Fruit fly (Drosophila melanogaster) whole organism, embryonic: ENCODE results near the gene Dpm3.

ENCODE experiments used
- BtbVII ChIP-seq: fragments of 200-800 bp; sonication (Bioruptor generic); optimal IDR thresholded peaks from 3 replicates; lab custom pipeline; 2017; ENCODE audit warnings: missing biosample characterization, mild to moderate bottlenecking, missing genetic modification characterization
- CG10209 ChIP-seq: fragments of 200-800 bp; sonication (Bioruptor generic); optimal IDR thresholded peaks from 3 replicates; lab custom pipeline; 2017; ENCODE audit warnings: missing biosample characterization, mild to moderate bottlenecking, missing genetic modification characterization, missing genetic modification reagents
- CG10267 ChIP-seq: fragments of 200-800 bp; sonication (Bioruptor generic); optimal IDR thresholded peaks from 2 replicates; lab custom pipeline; 2018; ENCODE audit warnings: missing biosample characterization, mild to moderate bottlenecking, missing genetic modification characterization, moderate library complexity
- CG10565 ChIP-seq: fragments of 200-800 bp; sonication (Bioruptor generic); optimal IDR thresholded peaks from 3 replicates; lab custom pipeline; 2016; ENCODE audit warnings: missing biosample characterization, mild to moderate bottlenecking, missing genetic modification characterization
- CG11560 ChIP-seq: fragments of 200-800 bp; sonication (Bioruptor generic); IDR thresholded peaks from 3 replicates; pipeline ENCODE4 v1.3.6; 2022; ENCODE audit warnings: missing biosample characterization, missing genetic modification characterization
- CG13424 ChIP-seq: fragments of 200-800 bp; sonication (Bioruptor generic); optimal IDR thresholded peaks from 2 replicates; lab custom pipeline; 2019; ENCODE audit warnings: missing biosample characterization, mild to moderate bottlenecking, missing genetic modification characterization, moderate library complexity
- CG14860 ChIP-seq: fragments of 200-800 bp; sonication (Bioruptor generic); IDR thresholded peaks from 3 replicates; pipeline ENCODE4 v1.3.6; 2022; ENCODE audit warnings: missing biosample characterization, missing genetic modification characterization; ENCODE audit not compliant: partially characterized antibody
- CG15073 ChIP-seq: fragments of 200-800 bp; sonication (Bioruptor generic); optimal IDR thresholded peaks from 2 replicates; lab custom pipeline; 2016; ENCODE audit warnings: missing biosample characterization, missing genetic modification characterization
- CG15514 ChIP-seq: fragments of 200-800 bp; sonication (Bioruptor generic); optimal IDR thresholded peaks from 3 replicates; lab custom pipeline; 2017; ENCODE audit warnings: missing biosample characterization, missing genetic modification characterization, mild to moderate bottlenecking, moderate library complexity, missing genetic modification reagents
- CG16813 ChIP-seq: fragments of 200-800 bp; sonication (Bioruptor generic); IDR thresholded peaks from 3 replicates; pipeline ENCODE4 v1.3.6; 2022; ENCODE audit warnings: missing biosample characterization, missing genetic modification characterization; ENCODE audit not compliant: partially characterized antibody
- CG17328 ChIP-seq: fragments of 200-800 bp; sonication (Bioruptor generic); IDR thresholded peaks from 2 replicates; pipeline ENCODE4 v1.3.6; 2022; ENCODE audit warnings: missing biosample characterization, missing genetic modification characterization
- CG17612 ChIP-seq: fragments of 200-800 bp; sonication (Bioruptor generic); IDR thresholded peaks from 2 replicates; pipeline ENCODE4 v1.3.6; 2022; ENCODE audit warnings: missing biosample characterization, missing genetic modification characterization
- CG1832 ChIP-seq: fragments of 200-800 bp; sonication (Bioruptor generic); optimal IDR thresholded peaks from 2 replicates; lab custom pipeline; 2017; ENCODE audit warnings: missing biosample characterization, mild to moderate bottlenecking, missing genetic modification characterization, inconsistent platforms
- CG2116 ChIP-seq: fragments of 200-800 bp; sonication (Bioruptor generic); optimal IDR thresholded peaks from 3 replicates; lab custom pipeline; 2018; ENCODE audit warnings: missing biosample characterization, mild to moderate bottlenecking, missing genetic modification characterization
- CG2129 ChIP-seq: fragments of 200-800 bp; sonication (Bioruptor generic); IDR thresholded peaks from 2 replicates; pipeline ENCODE4 v1.3.6; 2022; ENCODE audit warnings: missing biosample characterization, missing genetic modification characterization; ENCODE audit not compliant: partially characterized antibody
- CG2202 ChIP-seq: fragments of 200-800 bp; sonication (Bioruptor generic); optimal IDR thresholded peaks from 2 replicates; lab custom pipeline; 2018; ENCODE audit warnings: missing biosample characterization, mild to moderate bottlenecking, missing genetic modification characterization
- CG2712 ChIP-seq: fragments of 200-800 bp; optimal IDR thresholded peaks from 3 replicates; lab custom pipeline; 2019; ENCODE audit warnings: missing biosample characterization, mild to moderate bottlenecking, missing genetic modification characterization, moderate library complexity
- CG31441 ChIP-seq: fragments of 200-800 bp; sonication (Bioruptor generic); IDR thresholded peaks from 2 replicates; pipeline ENCODE4 v1.3.6; 2022; ENCODE audit warnings: missing biosample characterization, missing genetic modification characterization
- CG32532 ChIP-seq: fragments of 200-800 bp; sonication (Bioruptor generic); IDR thresholded peaks from 2 replicates; pipeline ENCODE4 v1.3.6; 2022; ENCODE audit warnings: missing biosample characterization, missing genetic modification characterization
- CG34224 ChIP-seq: fragments of 200-800 bp; sonication (Bioruptor generic); IDR thresholded peaks from 3 replicates; pipeline ENCODE4 v1.3.6; 2022; ENCODE audit warnings: missing biosample characterization, missing genetic modification characterization; ENCODE audit not compliant: partially characterized antibody
- CG4282 ChIP-seq: fragments of 200-800 bp; sonication (Bioruptor generic); optimal IDR thresholded peaks from 2 replicates; lab custom pipeline; 2016; ENCODE audit warnings: missing biosample characterization, missing genetic modification characterization
- CG4404 ChIP-seq: fragments of 200-800 bp; sonication (Bioruptor generic); IDR thresholded peaks from 2 replicates; pipeline ENCODE4 v1.3.6; 2022; ENCODE audit warnings: missing biosample characterization, missing genetic modification characterization
- CG4820 ChIP-seq: fragments of 200-800 bp; sonication (Bioruptor generic); optimal IDR thresholded peaks from 3 replicates; lab custom pipeline; 2016; ENCODE audit warnings: missing biosample characterization, missing genetic modification characterization
- CG7963 ChIP-seq: fragments of 200-800 bp; sonication (Bioruptor generic); IDR thresholded peaks from 3 replicates; pipeline ENCODE4 v1.3.6; 2022; ENCODE audit warnings: missing biosample characterization, missing genetic modification characterization; ENCODE audit not compliant: partially characterized antibody
- CG8765 ChIP-seq: fragments of 200-800 bp; sonication (Bioruptor generic); IDR thresholded peaks from 2 replicates; pipeline ENCODE4 v1.3.6; 2022; ENCODE audit warnings: missing biosample characterization, missing genetic modification characterization
- CG9437 ChIP-seq: fragments of 200-800 bp; sonication (Bioruptor generic); optimal IDR thresholded peaks from 2 replicates; lab custom pipeline; 2018; ENCODE audit warnings: missing biosample characterization, mild to moderate bottlenecking, missing genetic modification characterization
- CG9817 ChIP-seq: fragments of 200-800 bp; sonication (Bioruptor generic); optimal IDR thresholded peaks from 2 replicates; lab custom pipeline; 2018; ENCODE audit warnings: missing biosample characterization, mild to moderate bottlenecking, missing genetic modification characterization, moderate library complexity
- Dfd ChIP-seq, 2 experiments: fragments of >200 bp; optimal IDR thresholded peaks; 2 replicates each; lab custom pipeline; 2017; ENCODE audit warnings: missing biosample characterization in 2 of 2, missing genetic modification characterization in 2 of 2
- Fer1 ChIP-seq: fragments of 200-800 bp; sonication (Bioruptor generic); optimal IDR thresholded peaks from 2 replicates; lab custom pipeline; 2017; ENCODE audit warnings: missing biosample characterization, mild to moderate bottlenecking, missing genetic modification characterization
- Mes4 ChIP-seq: fragments of 200-800 bp; sonication (Bioruptor generic); optimal IDR thresholded peaks from 2 replicates; lab custom pipeline; 2016; ENCODE audit warnings: missing biosample characterization, missing genetic modification characterization
- Side ChIP-seq: fragments of 200-800 bp; sonication (Bioruptor generic); optimal IDR thresholded peaks from 2 replicates; lab custom pipeline; 2016; ENCODE audit warnings: missing biosample characterization, missing genetic modification characterization
- TFAM ChIP-seq: fragments of 200-800 bp; sonication (Bioruptor generic); optimal IDR thresholded peaks from 2 replicates; lab custom pipeline; 2017; ENCODE audit warnings: missing biosample characterization, missing genetic modification characterization, inconsistent platforms
- Trl ChIP-seq, 3 experiments: fragments of >200 bp in 2 of 3; fragments of 200-800 bp in 1 of 3; sonication (Bioruptor generic) in 1 of 3; optimal IDR thresholded peaks; 2 replicates in 1 of 3; 3 replicates in 2 of 3; lab custom pipeline; 2016 to 2017; ENCODE audit warnings: missing biosample characterization in 1 of 3, missing genetic modification characterization in 1 of 3
- ato ChIP-seq: fragments of 200-800 bp; sonication (Bioruptor generic); IDR thresholded peaks from 2 replicates; pipeline ENCODE4 v1.3.6; 2022; ENCODE audit warnings: missing biosample characterization, missing genetic modification characterization; ENCODE audit not compliant: partially characterized antibody
- chinmo ChIP-seq: fragments of 200-800 bp; sonication (Bioruptor generic); IDR thresholded peaks from 4 replicates; pipeline ENCODE4 v1.3.6; 2022; ENCODE audit warnings: missing biosample characterization, missing genetic modification characterization; ENCODE audit not compliant: partially characterized antibody
- corto ChIP-seq: fragments of 200-800 bp; sonication (Bioruptor generic); optimal IDR thresholded peaks from 2 replicates; lab custom pipeline; 2016; ENCODE audit warnings: missing biosample characterization, mild to moderate bottlenecking, missing genetic modification characterization, moderate library complexity
- dmrt99B ChIP-seq: fragments of 200-800 bp; sonication (Bioruptor generic); optimal IDR thresholded peaks from 2 replicates; lab custom pipeline; 2018; ENCODE audit warnings: missing biosample characterization, mild to moderate bottlenecking, missing genetic modification characterization, moderate library complexity
- en ChIP-seq: fragments of 200-800 bp; sonication (Bioruptor generic); optimal IDR thresholded peaks from 2 replicates; lab custom pipeline; 2016; ENCODE audit warnings: missing biosample characterization, missing genetic modification characterization
- gcm2 ChIP-seq: fragments of 200-800 bp; sonication (Bioruptor generic); optimal IDR thresholded peaks from 2 replicates; lab custom pipeline; 2016; ENCODE audit warnings: missing biosample characterization, missing genetic modification characterization
- h ChIP-seq: fragments of >200 bp; optimal IDR thresholded peaks from 2 replicates; lab custom pipeline; 2017
- hbn ChIP-seq: fragments of 200-800 bp; sonication (Bioruptor generic); IDR thresholded peaks from 2 replicates; pipeline ENCODE4 v1.3.6; 2022; ENCODE audit warnings: missing biosample characterization, missing genetic modification characterization; ENCODE audit not compliant: partially characterized antibody
- her ChIP-seq: fragments of 200-800 bp; sonication (Bioruptor generic); optimal IDR thresholded peaks from 2 replicates; lab custom pipeline; 2016; ENCODE audit warnings: missing biosample characterization, missing genetic modification characterization
- ind ChIP-seq: fragments of 200-800 bp; sonication (Bioruptor generic); optimal IDR thresholded peaks from 3 replicates; lab custom pipeline; 2016; ENCODE audit warnings: missing biosample characterization, missing genetic modification characterization
- mirr ChIP-seq: fragments of 200-800 bp; sonication (Bioruptor generic); optimal IDR thresholded peaks from 3 replicates; lab custom pipeline; 2018; ENCODE audit warnings: missing biosample characterization, mild to moderate bottlenecking, missing genetic modification characterization
- otp ChIP-seq: fragments of 200-800 bp; sonication (Bioruptor generic); IDR thresholded peaks from 3 replicates; pipeline ENCODE4, ENCODE4 v1.3.6; 2022; ENCODE audit warnings: missing biosample characterization, missing genetic modification characterization
- shn ChIP-seq: fragments of 200-800 bp; sonication (Bioruptor generic); optimal IDR thresholded peaks from 3 replicates; lab custom pipeline; 2016; ENCODE audit warnings: missing biosample characterization, missing genetic modification characterization
- sima ChIP-seq: fragments of 200-800 bp; sonication (Bioruptor generic); optimal IDR thresholded peaks from 2 replicates; lab custom pipeline; 2016; ENCODE audit warnings: missing biosample characterization, missing genetic modification characterization
- stc ChIP-seq: fragments of 200-800 bp; sonication (Bioruptor generic); IDR thresholded peaks from 2 replicates; pipeline ENCODE4 v1.3.6; 2022; ENCODE audit warnings: missing biosample characterization, missing genetic modification characterization

Gene Dpm3

DNA sequence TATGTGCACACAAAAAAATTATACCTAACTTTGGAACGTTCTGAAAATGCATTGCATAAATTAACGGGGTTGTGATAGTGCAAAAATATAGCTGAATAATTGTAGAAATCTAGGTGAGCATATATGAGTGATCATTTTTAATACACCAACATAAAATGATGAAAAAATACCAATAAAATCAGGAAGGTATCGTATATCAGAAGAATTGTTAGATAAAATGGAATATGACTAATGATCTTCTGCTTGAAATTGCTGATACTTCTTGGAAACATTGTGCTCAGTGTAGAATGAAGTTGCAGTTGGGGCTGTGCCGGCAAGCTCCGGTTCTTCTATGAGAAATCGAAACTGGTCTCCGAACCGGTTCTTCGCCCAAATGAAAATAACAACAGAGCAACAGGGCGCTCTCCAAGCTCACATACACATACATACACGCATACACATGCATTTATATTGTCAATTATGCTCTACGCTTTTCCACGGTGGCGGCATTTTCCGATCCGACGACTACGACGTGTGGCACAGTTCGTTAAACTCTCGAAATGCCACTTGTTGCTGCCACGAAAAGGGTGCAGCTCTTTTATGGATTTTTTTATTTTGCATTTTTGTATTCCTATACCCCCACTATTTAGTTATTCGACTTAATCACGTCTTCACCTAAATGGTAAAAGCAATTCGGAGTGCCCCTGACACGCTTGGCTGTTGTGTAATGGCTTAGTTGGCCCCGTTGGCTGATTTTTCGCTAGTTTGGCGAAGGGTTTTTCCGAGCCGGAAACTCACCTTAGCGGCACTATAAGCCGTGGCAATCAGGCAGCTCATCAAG, 1.7 kb downstream of the Dpm3 start (continued):
- TF ChIP-seq CG2129 (GFP tag; lab: Robert Waterston, UW) (no peak), CG2712 (peak; percentile 95), CG11560 (peak; percentile 62; the same call in 2 of the 3 replicates), Side (GFP tag; lab: Kevin White, UChicago) (peak; percentile 86), dmrt99B (tag; lab: Kevin White, UChicago) (peak; percentile 96), CG32532 (peak; percentile 89), corto (peak; percentile 48), CG2116 (peak; percentile 64), chinmo (GFP tag; lab: Robert Waterston, UW) (no peak), CG9817 (tag; lab: Kevin White, UChicago) (peak; percentile 79), hbn (GFP tag; lab: Robert Waterston, UW) (no peak), CG17612 (peak; percentile 54), CG2202 (tag; lab: Kevin White, UChicago) (peak; percentile 89), CG17328 (GFP tag; lab: Robert Waterston, UW) (peak; percentile 71), Trl (optimal IDR thresholded peaks at IDR 0.05; lab: Kevin White, UChicago) (peak; percentile 25 to 26), Trl (GFP tag; optimal IDR thresholded peaks at IDR 0.05; lab: Kevin White, UChicago) (peak; percentile 88), en (GFP tag; lab: Kevin White, UChicago) (peak; percentile 86), CG10267 (tag; lab: Kevin White, UChicago) (peak; percentile 84), CG15073 (GFP tag; lab: Kevin White, UChicago) (peak; percentile 64), CG4820 (GFP tag; lab: Kevin White, UChicago) (peak; percentile 83), Mes4 (peak; percentile 83), CG4404 (GFP tag; lab: Robert Waterston, UW) (peak; percentile 80), mirr (GFP tag; lab: Kevin White, UChicago) (peak; percentile 23), CG15514 (GFP tag; lab: Kevin White, UChicago) (peak; percentile 80), gcm2 (GFP tag; lab: Kevin White, UChicago) (peak; percentile 82), CG10209 (peak; percentile 94), ato (GFP tag; lab: Robert Waterston, UW) (no peak), ind (peak; percentile 86), stc (peak; percentile 86; the same call in 1 of the 2 replicates), TFAM (GFP tag; lab: Kevin White, UChicago) (peak; percentile 53), CG4282 (GFP tag; lab: Kevin White, UChicago) (peak; percentile 66), CG1832 (GFP tag; lab: Kevin White, UChicago) (no peak), sima (GFP tag; lab: Kevin White, UChicago) (peak; percentile 57), CG34224 (GFP tag; lab: Robert Waterston, UW) (no peak; the same call in 2 of the 3 replicates), BtbVII (peak; percentile 75), h (lab: Kevin White, UChicago) (no peak), Fer1 (peak; percentile 82), CG16813 (GFP tag; lab: Robert Waterston, UW) (no peak), Dfd (GFP tag; optimal IDR thresholded peaks at IDR 0.05; lab: Kevin White, UChicago) (no peak), CG13424 (peak; percentile 92), otp (GFP tag; lab: Robert Waterston, UW) (peak; percentile 72), CG8765 (no peak; the same call in 1 of the 2 replicates), CG14860 (GFP tag; lab: Robert Waterston, UW) (no peak), shn (peak; percentile 92), CG10565 (GFP tag; lab: Kevin White, UChicago) (peak; percentile 57), her (GFP tag; lab: Kevin White, UChicago) (peak; percentile 79), CG31441 (peak; percentile 90), CG7963 (GFP tag; lab: Robert Waterston, UW) (no peak), CG9437 (GFP tag; lab: Kevin White, UChicago) (peak; percentile 88)
